Worm (Caenorhabditis elegans) whole organism, late embryonic: ENCODE results near the gene gstk-2.

Source experiments
- ama-1 ChIP-seq: fragments of 150-350 bp; optimal IDR thresholded peaks from 2 replicates; lab custom pipeline; 2014
- hlh-6 ChIP-seq: sonication (generic microtip); optimal IDR thresholded peaks from 2 replicates; lab custom pipeline; 2016; ENCODE audit warnings: missing genotype, missing genetic modification characterization, missing compliant biosample characterization
- nhr-11 ChIP-seq: fragments of 150-350 bp; optimal IDR thresholded peaks from 2 replicates; lab custom pipeline; 2014; ENCODE audit warnings: missing biosample characterization, missing genetic modification characterization
- unc-86 ChIP-seq: sonication (generic microtip); optimal IDR thresholded peaks from 2 replicates; lab custom pipeline; 2016; ENCODE audit warnings: missing genetic modification characterization, missing compliant biosample characterization

DNA sequence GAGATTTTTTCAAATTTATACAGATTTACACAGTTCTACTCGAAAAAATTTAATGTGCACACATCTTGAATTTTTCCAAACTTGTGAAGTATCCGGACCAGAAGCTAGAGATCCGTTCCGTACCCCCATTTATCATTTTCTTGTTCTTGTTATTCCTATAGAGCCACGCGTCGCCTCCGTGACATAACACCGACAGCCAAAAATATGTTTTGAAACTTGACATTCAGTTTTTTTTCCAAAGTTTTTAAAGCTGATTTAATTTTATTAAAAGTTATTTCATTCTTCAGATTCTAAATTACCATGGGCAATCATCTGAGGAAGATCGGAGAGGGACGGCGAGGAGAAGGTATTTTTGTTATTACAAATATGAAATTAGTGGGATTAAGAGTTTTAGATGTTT lies 8.1 kb upstream of the gstk-2 start, which contains the start of gene D2024.18:
- TF ChIP-seq hlh-6 (tag; lab: Kevin White, UChicago): no peak
- no peak for TF ChIP-seq ama-1 (lab: Kevin White, UChicago)
- TF ChIP-seq nhr-11: no peak
- no peak for TF ChIP-seq unc-86 (tag; lab: Kevin White, UChicago)
